Fruit fly (Drosophila melanogaster): Measurements from ENCODE around the gene PsGEF.

dm6 chrX:2318369-2318768 lies 69.1 kb downstream of the PsGEF start:
- no peak for TF ChIP-seq ttk (optimal IDR thresholded peaks at IDR 0.05)
- TF ChIP-seq Myc (optimal IDR thresholded peaks at IDR 0.05): no peak
- no peak for TF ChIP-seq Sin3A (optimal IDR thresholded peaks at IDR 0.05)
- TF ChIP-seq psq (optimal IDR thresholded peaks at IDR 0.05): no peak
- TF ChIP-seq insv (optimal IDR thresholded peaks at IDR 0.05): no peak
